Fruit fly (Drosophila melanogaster): ENCODE measurements around the gene noc.

DNA sequence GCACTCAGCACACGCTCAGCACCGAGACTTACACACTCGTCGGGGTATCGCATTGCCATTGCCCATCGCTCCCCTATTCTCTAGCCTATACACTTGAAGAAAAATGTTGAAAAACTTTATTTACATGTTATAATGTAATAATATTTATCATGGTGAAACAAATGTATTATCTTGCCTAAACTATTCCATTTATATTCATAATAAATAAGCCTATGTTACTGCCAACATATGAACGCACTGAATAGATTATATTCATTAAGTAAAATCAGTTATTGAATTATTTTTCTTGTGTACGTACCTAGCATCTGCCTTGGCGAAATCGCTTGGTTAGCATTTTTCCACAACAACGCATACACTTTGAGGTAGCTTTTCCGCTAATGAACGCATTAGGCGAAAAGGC, 49.8 kb upstream of the noc start:
- TF ChIP-seq EcR (GFP tag; optimal IDR thresholded peaks at IDR 0.05) = no peak
- peak; percentile 61 for TF ChIP-seq CG8159 (tag; optimal IDR thresholded peaks at IDR 0.05)
- peak; percentile 29 for TF ChIP-seq CG17806 (tag; optimal IDR thresholded peaks at IDR 0.05)
- TF ChIP-seq fd96Ca (GFP tag; IDR thresholded peaks at IDR 0.05) = no peak
- peak; percentile 56 for TF ChIP-seq CG8301 (tag; optimal IDR thresholded peaks at IDR 0.05)
- no peak for TF ChIP-seq CG13204 (GFP tag; optimal IDR thresholded peaks at IDR 0.05)
- peak; percentile 49 for TF ChIP-seq CG15710 (tag; optimal IDR thresholded peaks at IDR 0.05)
- TF ChIP-seq D1 (tag; optimal IDR thresholded peaks at IDR 0.05) = no peak
- no peak for TF ChIP-seq Pif1B (GFP tag; optimal IDR thresholded peaks at IDR 0.05)
- peak; percentile 52 for TF ChIP-seq CG9948 (tag; optimal IDR thresholded peaks at IDR 0.05)
- 0 out of 2 replicates have a peak, but pooled peaks have one; percentile 25 for TF ChIP-seq CG32121 (GFP tag; IDR thresholded peaks at IDR 0.05)
- TF ChIP-seq Snoo (tag; optimal IDR thresholded peaks at IDR 0.05) = no peak
- no peak for TF ChIP-seq gl (tag; optimal IDR thresholded peaks at IDR 0.05)
- no peak for TF ChIP-seq CG12605 (GFP tag; IDR thresholded peaks at IDR 0.05)

Data from whole organism, pupa.